Worm (Caenorhabditis elegans) whole organism, early embryonic: Measurements from ENCODE around the gene ZK930.4.

Experiments
- B0310.2 ChIP-seq: sonication (generic microtip); optimal IDR thresholded peaks from 2 replicates; lab custom pipeline; 2016; ENCODE audit warnings: mild to moderate bottlenecking, missing genetic modification characterization, missing compliant biosample characterization
- F13C5.2 ChIP-seq: sonication (generic microtip); optimal IDR thresholded peaks from 2 replicates; lab custom pipeline; 2017; ENCODE audit warnings: mild to moderate bottlenecking, missing genetic modification characterization, inconsistent platforms, missing compliant biosample characterization
- ama-1 ChIP-seq: fragments of 150-350 bp; optimal IDR thresholded peaks from 2 replicates; lab custom pipeline; 2014
- ets-7 ChIP-seq: sonication (generic microtip); optimal IDR thresholded peaks from 2 replicates; lab custom pipeline; 2016; ENCODE audit warnings: missing genotype, missing genetic modification characterization, missing compliant biosample characterization
- flt-1 ChIP-seq: fragments of 200-800 bp; sonication (Bioruptor generic); IDR thresholded peaks from 2 replicates; pipeline ENCODE4 v1.3.6; 2022; ENCODE audit warnings: missing genetic modification characterization, missing compliant biosample characterization
- hmbx-1 ChIP-seq: sonication (generic microtip); optimal IDR thresholded peaks from 2 replicates; lab custom pipeline; 2016; ENCODE audit warnings: mild to moderate bottlenecking, missing genetic modification characterization, missing compliant biosample characterization
- hmg-4 ChIP-seq: fragments of 200-800 bp; sonication (Bioruptor generic); optimal IDR thresholded peaks from 2 replicates; lab custom pipeline; 2018; ENCODE audit warnings: mild to moderate bottlenecking, missing genetic modification characterization, missing compliant biosample characterization
- hnd-1 ChIP-seq: sonication (generic microtip); optimal IDR thresholded peaks from 2 replicates; lab custom pipeline; 2016; ENCODE audit warnings: missing genetic modification characterization, missing compliant biosample characterization
- pes-1 ChIP-seq: fragments of 200-800 bp; sonication (Bioruptor generic); IDR thresholded peaks from 2 replicates; pipeline ENCODE4 v1.3.6; 2022; ENCODE audit warnings: missing genetic modification reagents, missing genetic modification characterization, missing compliant biosample characterization
- scrt-1 ChIP-seq: fragments of 200-800 bp; sonication (Bioruptor generic); IDR thresholded peaks from 2 replicates; pipeline ENCODE4 v1.3.6; 2022; ENCODE audit warnings: missing genetic modification characterization, missing compliant biosample characterization
- tbx-37 ChIP-seq: fragments of 200-800 bp; sonication (Bioruptor generic); conservative IDR thresholded peaks from 2 replicates; pipeline ENCODE4 v1.3.6; 2022; ENCODE audit warnings: missing genetic modification reagents, missing genetic modification characterization, missing compliant biosample characterization

DNA sequence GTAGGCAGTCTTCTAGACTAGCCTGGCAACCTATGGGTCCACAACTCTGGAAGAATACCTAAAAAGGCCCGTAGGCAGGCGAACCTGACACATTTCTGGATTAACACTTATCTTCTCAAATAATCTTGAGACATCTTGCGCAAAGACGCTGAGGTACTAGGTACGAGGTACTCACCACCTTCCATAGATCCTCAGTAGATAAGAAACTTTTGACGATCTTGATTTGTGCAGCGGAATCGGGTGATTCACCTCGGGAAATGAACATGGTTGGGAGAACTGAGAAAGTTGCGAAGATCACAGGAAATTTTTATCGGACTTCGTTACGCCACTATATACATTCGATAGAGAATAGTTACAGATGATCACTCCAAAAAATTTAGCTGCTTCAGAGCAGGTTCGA is 18.2 kb upstream of the ZK930.4 start:
- no peak for TF ChIP-seq ama-1
- no peak for TF ChIP-seq pes-1 (GFP tag; lab: Robert Waterston, UW)
- TF ChIP-seq hmg-4 (GFP tag; lab: Kevin White, UChicago) = no peak
- no peak for TF ChIP-seq tbx-37 (GFP tag; lab: Robert Waterston, UW)
- no peak for TF ChIP-seq F13C5.2 (tag; lab: Kevin White, UChicago)
- no peak for TF ChIP-seq hmbx-1 (tag; lab: Kevin White, UChicago)
- no peak for TF ChIP-seq scrt-1 (GFP tag; lab: Robert Waterston, UW)
- no peak for TF ChIP-seq flt-1 (GFP tag; lab: Robert Waterston, UW)
- TF ChIP-seq B0310.2 (tag; lab: Kevin White, UChicago) = no peak
- TF ChIP-seq ets-7 = no peak
- no peak for TF ChIP-seq hnd-1 (tag; lab: Kevin White, UChicago)
